Worm (Caenorhabditis elegans) whole organism, mixed stage, embryonic: Measurements from ENCODE around the gene T23E7.6.
A peak's percentile ranks its signal among the peaks of the same experiment; 100 is the strongest.

Experiments
- M03D4.4 ChIP-seq: sonication (generic microtip); optimal IDR thresholded peaks from 2 replicates; lab custom pipeline; 2017; ENCODE audit warnings: mild to moderate bottlenecking, missing genetic modification characterization, missing compliant biosample characterization
- bed-3 ChIP-seq: fragments of 200-800 bp; sonication (Bioruptor generic); optimal IDR thresholded peaks from 3 replicates; lab custom pipeline; 2018; ENCODE audit warnings: mild to moderate bottlenecking, missing genetic modification characterization, moderate library complexity, missing compliant biosample characterization
- blmp-1 ChIP-seq: fragments of 150-350 bp; optimal IDR thresholded peaks from 2 replicates; lab custom pipeline; 2014; ENCODE audit warnings: missing biosample characterization, missing genetic modification characterization
- ceh-39 ChIP-seq: fragments of 150-350 bp; optimal IDR thresholded peaks from 2 replicates; lab custom pipeline; 2014; ENCODE audit warnings: missing biosample characterization, missing genetic modification characterization
- ceh-43 ChIP-seq: fragments of 200-800 bp; sonication (Bioruptor generic); optimal IDR thresholded peaks from 2 replicates; lab custom pipeline; 2018; ENCODE audit warnings: mild to moderate bottlenecking, missing genetic modification characterization, moderate library complexity, missing compliant biosample characterization
- ceh-83 ChIP-seq: fragments of 200-800 bp; sonication (Bioruptor generic); optimal IDR thresholded peaks from 2 replicates; lab custom pipeline; 2018; ENCODE audit warnings: mild to moderate bottlenecking, missing genetic modification characterization, missing compliant biosample characterization
- ces-1 ChIP-seq: fragments of 150-350 bp; optimal IDR thresholded peaks from 2 replicates; lab custom pipeline; 2014; ENCODE audit warnings: missing biosample characterization, missing genetic modification reagents, missing genetic modification characterization
- cnd-1 ChIP-seq: fragments of 200-800 bp; sonication (Bioruptor generic); optimal IDR thresholded peaks from 2 replicates; lab custom pipeline; 2018; ENCODE audit warnings: mild to moderate bottlenecking, missing genetic modification characterization, missing compliant biosample characterization
- drap-1 ChIP-seq: fragments of 200-800 bp; sonication (Bioruptor generic); optimal IDR thresholded peaks from 3 replicates; lab custom pipeline; 2018; ENCODE audit warnings: mild to moderate bottlenecking, missing genetic modification characterization, missing compliant biosample characterization
- elt-1 ChIP-seq: sonication (generic microtip); optimal IDR thresholded peaks from 2 replicates; lab custom pipeline; 2017; ENCODE audit warnings: missing genetic modification characterization, mild to moderate bottlenecking, missing compliant biosample characterization, antibody characterized with exemption, moderate library complexity, borderline replicate concordance; ENCODE audit not compliant: insufficient read depth
- elt-3 ChIP-seq: fragments of 150-350 bp; optimal IDR thresholded peaks from 2 replicates; lab custom pipeline; 2014; ENCODE audit warnings: missing biosample characterization, missing genetic modification characterization
- flh-1 ChIP-seq: fragments of 200-800 bp; sonication (Bioruptor generic); optimal IDR thresholded peaks from 2 replicates; lab custom pipeline; 2018; ENCODE audit warnings: mild to moderate bottlenecking, missing genetic modification characterization, moderate library complexity, missing compliant biosample characterization
- hlh-1 ChIP-seq: fragments of 150-350 bp; optimal IDR thresholded peaks from 2 replicates; lab custom pipeline; 2014; ENCODE audit warnings: missing biosample characterization, missing genetic modification reagents, missing genetic modification characterization
- lin-13 ChIP-seq: fragments of 150-350 bp; optimal IDR thresholded peaks from 2 replicates; lab custom pipeline; 2014; ENCODE audit warnings: missing biosample characterization, missing genetic modification characterization
- lin-32 ChIP-seq: fragments of 200-800 bp; sonication (Bioruptor generic); optimal IDR thresholded peaks from 2 replicates; lab custom pipeline; 2018; ENCODE audit warnings: mild to moderate bottlenecking, missing genetic modification characterization, missing compliant biosample characterization
- lsy-2 ChIP-seq: fragments of 150-350 bp; optimal IDR thresholded peaks from 2 replicates; lab custom pipeline; 2014; ENCODE audit warnings: missing biosample characterization, missing genetic modification characterization
- mab-5 ChIP-seq: fragments of 150-350 bp; optimal IDR thresholded peaks from 2 replicates; lab custom pipeline; 2014; ENCODE audit warnings: missing biosample characterization, missing genetic modification characterization
- mep-1 ChIP-seq: fragments of 150-350 bp; optimal IDR thresholded peaks from 2 replicates; lab custom pipeline; 2017; ENCODE audit warnings: missing biosample characterization, missing genetic modification reagents, missing genetic modification characterization, inconsistent platforms
- mls-2 ChIP-seq: sonication (generic microtip); optimal IDR thresholded peaks from 2 replicates; lab custom pipeline; 2016; ENCODE audit warnings: mild to moderate bottlenecking, missing genetic modification characterization, moderate library complexity, missing compliant biosample characterization
- nhr-12 ChIP-seq: fragments of 150-350 bp; optimal IDR thresholded peaks from 2 replicates; lab custom pipeline; 2014; ENCODE audit warnings: missing biosample characterization, missing genetic modification characterization
- nhr-2 ChIP-seq: fragments of 150-350 bp; optimal IDR thresholded peaks from 2 replicates; lab custom pipeline; 2014; ENCODE audit warnings: missing biosample characterization, missing genetic modification characterization
- nhr-237 ChIP-seq: fragments of 150-350 bp; optimal IDR thresholded peaks from 2 replicates; lab custom pipeline; 2014; ENCODE audit warnings: missing biosample characterization, missing genetic modification characterization
- nhr-28 ChIP-seq: fragments of 150-350 bp; optimal IDR thresholded peaks from 2 replicates; lab custom pipeline; 2014; ENCODE audit warnings: missing biosample characterization, missing genetic modification characterization
- nhr-76 ChIP-seq: sonication (generic microtip); optimal IDR thresholded peaks from 2 replicates; lab custom pipeline; 2017; ENCODE audit warnings: missing biosample characterization, missing genetic modification characterization
- pha-4 ChIP-seq: fragments of 150-350 bp; optimal IDR thresholded peaks from 2 replicates; lab custom pipeline; 2018; ENCODE audit warnings: missing biosample characterization, missing genetic modification reagents, missing genetic modification characterization
- sem-2 ChIP-seq: fragments of 200-800 bp; sonication (Bioruptor generic); optimal IDR thresholded peaks from 2 replicates; lab custom pipeline; 2018; ENCODE audit warnings: mild to moderate bottlenecking, missing genetic modification characterization, missing compliant biosample characterization
- snpc-4 ChIP-seq: fragments of 150-350 bp; optimal IDR thresholded peaks from 2 replicates; lab custom pipeline; 2014; ENCODE audit warnings: missing biosample characterization, missing genetic modification characterization
- sptf-1 ChIP-seq: sonication (generic microtip); optimal IDR thresholded peaks from 2 replicates; lab custom pipeline; 2017; ENCODE audit warnings: mild to moderate bottlenecking, missing genetic modification characterization, moderate library complexity, missing compliant biosample characterization
- tbx-8 ChIP-seq: fragments of 200-800 bp; sonication (Bioruptor generic); optimal IDR thresholded peaks from 2 replicates; lab custom pipeline; 2018; ENCODE audit warnings: mild to moderate bottlenecking, missing genetic modification characterization, moderate library complexity, missing compliant biosample characterization
- unc-120 ChIP-seq: sonication (generic microtip); optimal IDR thresholded peaks from 2 replicates; lab custom pipeline; 2017; ENCODE audit warnings: missing genetic modification characterization, missing compliant biosample characterization; ENCODE audit not compliant: poor library complexity, severe bottlenecking
- unc-39 ChIP-seq: fragments of 150-350 bp; optimal IDR thresholded peaks from 2 replicates; lab custom pipeline; 2014; ENCODE audit warnings: missing biosample characterization, missing genetic modification characterization
- unc-62 ChIP-seq: fragments of 150-350 bp; optimal IDR thresholded peaks from 2 replicates; lab custom pipeline; 2014; ENCODE audit warnings: missing biosample characterization, missing genetic modification reagents, missing genetic modification characterization
- zip-8 ChIP-seq: fragments of 150-350 bp; optimal IDR thresholded peaks from 2 replicates; lab custom pipeline; 2014; ENCODE audit warnings: missing biosample characterization, missing genetic modification characterization
- ztf-11 ChIP-seq: fragments of 150-350 bp; optimal IDR thresholded peaks from 2 replicates; lab custom pipeline; 2014; ENCODE audit warnings: missing biosample characterization, missing genetic modification characterization

Gene T23E7.6

ce11 chrX:17640790-17641189 is 43.8 kb downstream of the T23E7.6 start, which contains the start of gene H18N23.2:
H18N23.2 (minus strand) TSS chrX:17640871.
- TF ChIP-seq unc-120 (peak; percentile 81), nhr-2 (tag; lab: Kevin White, UChicago) (no peak), unc-62 (GFP tag; lab: Kevin White, UChicago) (peak; percentile 23), hlh-1 (peak; percentile 57)

- TF ChIP-seq flh-1 (GFP tag; lab: Kevin White, UChicago) (no peak), nhr-28 (tag; lab: Kevin White, UChicago) (no peak), nhr-76 (tag; lab: Kevin White, UChicago) (no peak), elt-1 (tag; lab: Kevin White, UChicago) (no peak)
These were observed 45.6 kb downstream of the T23E7.6 start for ce11 chrX:17638970-17639369.

ce11 chrX:17638460-17638859 is 46.2 kb downstream of the T23E7.6 start:
- no peak for TF ChIP-seq sptf-1 (tag; lab: Kevin White, UChicago)
- no peak for TF ChIP-seq unc-39 (tag; lab: Kevin White, UChicago)
- TF ChIP-seq ceh-83: no peak

- TF ChIP-seq cnd-1 (tag; lab: Kevin White, UChicago) (no peak), nhr-2 (tag; lab: Kevin White, UChicago) (no peak), ces-1 (GFP tag; lab: Kevin White, UChicago) (no peak), zip-8 (tag; lab: Kevin White, UChicago) (no peak), pha-4 (no peak), sem-2 (no peak), unc-120 (no peak)
These were observed 47.1 kb downstream of the T23E7.6 start for ce11 chrX:17637528-17637927.

DNA sequence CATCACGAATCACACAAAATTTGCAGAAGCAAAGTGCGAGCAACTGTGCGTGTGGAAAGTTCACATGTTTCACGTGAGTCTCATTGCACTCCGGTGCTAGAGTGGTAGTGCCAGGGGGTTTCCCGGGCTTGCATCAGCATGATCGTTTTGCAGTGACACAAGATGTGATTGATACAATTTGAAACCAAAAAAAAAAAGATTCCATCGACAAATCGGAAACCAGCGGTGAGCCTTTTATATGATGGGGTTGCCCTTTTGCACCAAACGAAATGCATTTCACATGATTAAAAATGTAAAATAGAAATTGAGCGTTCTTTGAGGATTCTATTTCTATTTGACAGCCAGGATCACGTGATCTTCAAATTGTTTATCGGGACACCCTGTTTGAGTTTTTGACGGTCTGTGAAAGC is 48.3 kb downstream of the T23E7.6 start:
- TF ChIP-seq flh-1 (GFP tag; lab: Kevin White, UChicago) (no peak), mep-1 (tag; lab: Kevin White, UChicago) (no peak), blmp-1 (no peak), bed-3 (GFP tag; lab: Kevin White, UChicago) (no peak), nhr-76 (tag; lab: Kevin White, UChicago) (no peak), ztf-11 (tag; lab: Kevin White, UChicago) (no peak), snpc-4 (tag; lab: Kevin White, UChicago) (no peak), zip-8 (tag; lab: Kevin White, UChicago) (no peak), ceh-83 (no peak), elt-1 (tag; lab: Kevin White, UChicago) (no peak), tbx-8 (GFP tag; lab: Kevin White, UChicago) (no peak), M03D4.4 (tag; lab: Kevin White, UChicago) (no peak), ceh-43 (no peak), nhr-28 (tag; lab: Kevin White, UChicago) (no peak)

DNA sequence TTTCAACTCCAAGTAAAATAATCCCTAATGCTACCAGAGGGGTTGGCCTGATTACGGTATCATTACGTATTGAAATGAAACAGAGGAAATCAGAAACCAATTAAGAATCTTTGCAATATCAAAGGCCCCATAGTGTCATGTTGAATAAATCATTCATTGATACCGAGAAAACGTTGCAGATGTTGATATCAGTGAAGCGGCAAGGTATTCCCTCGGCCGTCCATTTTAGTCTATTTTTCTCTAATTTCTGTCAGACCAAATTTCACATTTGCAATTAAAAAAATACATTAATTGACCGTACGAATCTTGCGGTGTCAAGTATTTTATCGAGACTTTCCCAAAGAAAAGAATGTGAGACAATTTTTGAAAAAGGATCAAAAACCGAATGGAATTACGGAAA is 50.4 kb downstream of the T23E7.6 start:
- TF ChIP-seq nhr-12 (tag; lab: Kevin White, UChicago) (no peak), pha-4 (no peak), nhr-2 (tag; lab: Kevin White, UChicago) (no peak), drap-1 (GFP tag; lab: Kevin White, UChicago) (no peak)

- TF ChIP-seq drap-1 (GFP tag; lab: Kevin White, UChicago) (no peak), lsy-2 (no peak), nhr-12 (tag; lab: Kevin White, UChicago) (no peak), bed-3 (GFP tag; lab: Kevin White, UChicago) (no peak), mab-5 (tag; lab: Kevin White, UChicago) (no peak), elt-1 (tag; lab: Kevin White, UChicago) (no peak), mep-1 (tag; lab: Kevin White, UChicago) (no peak), unc-62 (GFP tag; lab: Kevin White, UChicago) (peak; percentile 51), lin-13 (tag; lab: Kevin White, UChicago) (no peak), zip-8 (tag; lab: Kevin White, UChicago) (no peak), unc-39 (tag; lab: Kevin White, UChicago) (no peak), sem-2 (no peak), nhr-28 (tag; lab: Kevin White, UChicago) (no peak), mls-2 (no peak), nhr-76 (tag; lab: Kevin White, UChicago) (no peak), M03D4.4 (tag; lab: Kevin White, UChicago) (no peak), hlh-1 (peak; percentile 86), elt-3 (tag; lab: Kevin White, UChicago) (no peak), pha-4 (no peak), ceh-43 (no peak), tbx-8 (GFP tag; lab: Kevin White, UChicago) (no peak), ztf-11 (tag; lab: Kevin White, UChicago) (no peak), ceh-39 (tag; lab: Kevin White, UChicago) (no peak), nhr-237 (tag; lab: Kevin White, UChicago) (no peak), unc-120 (peak; percentile 36), cnd-1 (tag; lab: Kevin White, UChicago) (peak; percentile 31), lin-32 (GFP tag; lab: Kevin White, UChicago) (peak; percentile 29), ceh-83 (no peak), ces-1 (GFP tag; lab: Kevin White, UChicago) (no peak), flh-1 (GFP tag; lab: Kevin White, UChicago) (no peak), nhr-2 (tag; lab: Kevin White, UChicago) (peak; percentile 67), snpc-4 (tag; lab: Kevin White, UChicago) (no peak), blmp-1 (no peak)
These were observed 51.4 kb downstream of the T23E7.6 start for ce11 chrX:17633166-17633565.
